Worm (Caenorhabditis elegans) whole organism, midembryonic: ENCODE results near the gene T16G12.8.

Experiments used
- tab-1 ChIP-seq: fragments of 200-800 bp; sonication (Bioruptor generic); IDR thresholded peaks from 2 replicates; pipeline ENCODE4 v1.3.6; 2022; ENCODE audit warnings: missing genetic modification characterization, missing compliant biosample characterization
- ztf-29 ChIP-seq: fragments of 200-800 bp; sonication (Bioruptor generic); IDR thresholded peaks from 2 replicates; pipeline ENCODE4 v1.3.6; 2022; ENCODE audit warnings: missing genetic modification reagents, missing genetic modification characterization, missing compliant biosample characterization

ce11 chrIII:10088508-10088981, 29.4 kb downstream of the T16G12.8 start, which contains the start of gene hal-2:
- no peak for TF ChIP-seq ztf-29 (GFP tag; lab: Robert Waterston, UW)
- no peak for TF ChIP-seq tab-1
